Fruit fly (Drosophila melanogaster): ENCODE results near the gene Ccdc56.

- no peak for TF ChIP-seq Lpt (GFP tag; optimal IDR thresholded peaks at IDR 0.05)
- no peak for TF ChIP-seq vri (GFP tag; optimal IDR thresholded peaks at IDR 0.05)
- TF ChIP-seq Sox15 (GFP tag; optimal IDR thresholded peaks at IDR 0.05) = no peak
- TF ChIP-seq spab (GFP tag; optimal IDR thresholded peaks at IDR 0.05) = no peak
- no peak for TF ChIP-seq CG8632 (GFP tag; optimal IDR thresholded peaks at IDR 0.05)
These were observed 9.2 kb downstream of the Ccdc56 start for dm6 chr3L:11717993-11718392.

Data from whole organism, prepupa.